Comparison of ENCODE assay signal across 1 fruit fly cellular context in genomic region chr3R:22878416-22878815, dm6.
TF ChIP-seq lines count a peak whose summit lies in the region.

No protein-coding gene starts in this region.

TF ChIP-seq in whole organism, embryonic, 481 proteins besides CTCF, POLR2A, EP300 and RAD21 (continued from another document and continues in another):
- TF ChIP-seq row (GFP tag; IDR thresholded peaks at IDR 0.05; lab: Robert Waterston, UW) (peak; percentile 54), fd102C (GFP tag; optimal IDR thresholded peaks at IDR 0.05; lab: Kevin White, UChicago) (no peak), CG4328 (GFP tag; optimal IDR thresholded peaks at IDR 0.05; lab: Kevin White, UChicago) (no peak), Scr (GFP tag; IDR thresholded peaks at IDR 0.05; lab: Robert Waterston, UW; ENCODE audit: partially characterized antibody) (no peak), ranshi (GFP tag; IDR thresholded peaks at IDR 0.05; lab: Robert Waterston, UW) (peak; percentile 26; the same call in 1 of the 2 replicates), CG8388 (GFP tag; optimal IDR thresholded peaks at IDR 0.05; lab: Kevin White, UChicago) (peak; percentile 41), Sin3A (optimal IDR thresholded peaks at IDR 0.05; lab: Kevin White, UChicago) (no peak), CG6765 (GFP tag; optimal IDR thresholded peaks at IDR 0.05; lab: Kevin White, UChicago) (no peak), CG2116 (GFP tag; optimal IDR thresholded peaks at IDR 0.05; lab: Kevin White, UChicago) (no peak), CG33213 (GFP tag; optimal IDR thresholded peaks at IDR 0.05; lab: Kevin White, UChicago) (no peak), gt (GFP tag; IDR thresholded peaks at IDR 0.05; lab: Robert Waterston, UW) (no peak), Gug (GFP tag; IDR thresholded peaks at IDR 0.05; lab: Robert Waterston, UW) (no peak), HmgZ (tag; optimal IDR thresholded peaks at IDR 0.05; lab: Kevin White, UChicago) (no peak), Usf (GFP tag; optimal IDR thresholded peaks at IDR 0.05; lab: Kevin White, UChicago) (no peak), CG17328 (GFP tag; IDR thresholded peaks at IDR 0.05; lab: Robert Waterston, UW) (0 out of 2 replicates have a peak, but pooled peaks have one; percentile 33), CG10959 (GFP tag; IDR thresholded peaks at IDR 0.05; lab: Robert Waterston, UW) (peak; percentile 37; the same call in 1 of the 2 replicates), CG9727 (GFP tag; optimal IDR thresholded peaks at IDR 0.05; lab: Kevin White, UChicago) (peak; percentile 64), nom (GFP tag; optimal IDR thresholded peaks at IDR 0.05; lab: Kevin White, UChicago) (no peak), vvl (GFP tag; IDR thresholded peaks at IDR 0.05; lab: Robert Waterston, UW) (peak; percentile 50; the same call in 1 of the 2 replicates), ac (GFP tag; optimal IDR thresholded peaks at IDR 0.05; lab: Kevin White, UChicago) (no peak), CG11723 (GFP tag; optimal IDR thresholded peaks at IDR 0.05; lab: Kevin White, UChicago) (no peak), maf-S (GFP tag; optimal IDR thresholded peaks at IDR 0.05; lab: Kevin White, UChicago) (no peak), dm (GFP tag; optimal IDR thresholded peaks at IDR 0.05; lab: Kevin White, UChicago) (no peak), CG8359 (GFP tag; optimal IDR thresholded peaks at IDR 0.05; lab: Kevin White, UChicago; ENCODE audit: borderline replicate concordance) (no peak), shn (GFP tag; optimal IDR thresholded peaks at IDR 0.05; lab: Kevin White, UChicago) (no peak), Drgx (GFP tag; IDR thresholded peaks at IDR 0.05; lab: Robert Waterston, UW) (no peak), gcm (GFP tag; optimal IDR thresholded peaks at IDR 0.05; lab: Kevin White, UChicago) (no peak), corto (GFP tag; optimal IDR thresholded peaks at IDR 0.05; lab: Kevin White, UChicago) (no peak), stc (GFP tag; IDR thresholded peaks at IDR 0.05; lab: Robert Waterston, UW) (no peak), unc-4 (GFP tag; IDR thresholded peaks at IDR 0.05; lab: Robert Waterston, UW; ENCODE audit: partially characterized antibody) (no peak), CG3065 (GFP tag; optimal IDR thresholded peaks at IDR 0.05; lab: Kevin White, UChicago) (no peak), CG2712 (tag; optimal IDR thresholded peaks at IDR 0.05; lab: Kevin White, UChicago) (peak; percentile 75), lmd (GFP tag; IDR thresholded peaks at IDR 0.05; lab: Robert Waterston, UW) (peak; percentile 46; the same call in 1 of the 2 replicates), gce (GFP tag; IDR thresholded peaks at IDR 0.05; lab: Robert Waterston, UW) (no peak), otp (GFP tag; IDR thresholded peaks at IDR 0.05; lab: Robert Waterston, UW) (no peak; the same call in 2 of the 3 replicates), vfl (GFP tag; optimal IDR thresholded peaks at IDR 0.05; lab: Kevin White, UChicago) (no peak), zf30C (GFP tag; optimal IDR thresholded peaks at IDR 0.05; lab: Kevin White, UChicago) (no peak), Nf-YA (GFP tag; IDR thresholded peaks at IDR 0.05; lab: Robert Waterston, UW) (no peak), CG6813 (GFP tag; optimal IDR thresholded peaks at IDR 0.05; lab: Kevin White, UChicago) (peak; percentile 23), tna (GFP tag; IDR thresholded peaks at IDR 0.05; lab: Robert Waterston, UW; ENCODE audit: partially characterized antibody) (no peak), CG2120 (GFP tag; optimal IDR thresholded peaks at IDR 0.05; lab: Kevin White, UChicago) (peak; percentile 32), br (optimal IDR thresholded peaks at IDR 0.05; lab: Kevin White, UChicago) (no peak), NC2β (GFP tag; optimal IDR thresholded peaks at IDR 0.05; lab: Kevin White, UChicago) (no peak), CG4404 (GFP tag; IDR thresholded peaks at IDR 0.05; lab: Robert Waterston, UW) (no peak), run (tag; optimal IDR thresholded peaks at IDR 0.05; lab: Kevin White, UChicago) (no peak), CG10979 (tag; optimal IDR thresholded peaks at IDR 0.05; lab: Kevin White, UChicago) (peak; percentile 75), bsh (GFP tag; optimal IDR thresholded peaks at IDR 0.05; lab: Kevin White, UChicago) (peak in 1 of 2 experiments; percentile 72), CG32767 (GFP tag; IDR thresholded peaks at IDR 0.05; lab: Robert Waterston, UW) (no peak), CG8290 (GFP tag; optimal IDR thresholded peaks at IDR 0.05; lab: Kevin White, UChicago) (no peak), CG8290 (tag; optimal IDR thresholded peaks at IDR 0.05; lab: Kevin White, UChicago) (peak in 1 of 2 experiments; percentile 29), CG8089 (GFP tag; optimal IDR thresholded peaks at IDR 0.05; lab: Kevin White, UChicago) (no peak), zfh2 (GFP tag; optimal IDR thresholded peaks at IDR 0.05; lab: Kevin White, UChicago) (no peak), bigmax (GFP tag; optimal IDR thresholded peaks at IDR 0.05; lab: Kevin White, UChicago) (no peak), ap (GFP tag; IDR thresholded peaks at IDR 0.05; lab: Robert Waterston, UW) (no peak), CG11093 (GFP tag; IDR thresholded peaks at IDR 0.05; lab: Robert Waterston, UW) (0 out of 3 replicates have a peak, but pooled peaks have one; percentile 47), CG31365 (tag; optimal IDR thresholded peaks at IDR 0.05; lab: Kevin White, UChicago) (no peak), CG17912 (GFP tag; optimal IDR thresholded peaks at IDR 0.05; lab: Kevin White, UChicago) (no peak), exex (tag; optimal IDR thresholded peaks at IDR 0.05; lab: Kevin White, UChicago) (no peak), pzg (GFP tag; optimal IDR thresholded peaks at IDR 0.05; lab: Kevin White, UChicago) (no peak), Myb (GFP tag; optimal IDR thresholded peaks at IDR 0.05; lab: Kevin White, UChicago) (no peak), CG13424 (tag; optimal IDR thresholded peaks at IDR 0.05; lab: Kevin White, UChicago) (peak; percentile 61), MTF-1 (GFP tag; optimal IDR thresholded peaks at IDR 0.05; lab: Kevin White, UChicago; ENCODE audit: borderline replicate concordance) (no peak), BEAF-32 (GFP tag; optimal IDR thresholded peaks at IDR 0.05; lab: Kevin White, UChicago) (no peak), CG14860 (GFP tag; IDR thresholded peaks at IDR 0.05; lab: Robert Waterston, UW; ENCODE audit: partially characterized antibody) (no peak), oc (tag; optimal IDR thresholded peaks at IDR 0.05; lab: Kevin White, UChicago) (no peak), CG34224 (GFP tag; IDR thresholded peaks at IDR 0.05; lab: Robert Waterston, UW; ENCODE audit: partially characterized antibody) (no peak), CG10654 (GFP tag; optimal IDR thresholded peaks at IDR 0.05; lab: Kevin White, UChicago) (no peak), tap (tag; optimal IDR thresholded peaks at IDR 0.05; lab: Kevin White, UChicago) (peak; percentile 35), CG15479 (GFP tag; optimal IDR thresholded peaks at IDR 0.05; lab: Kevin White, UChicago) (no peak), CG31441 (GFP tag; IDR thresholded peaks at IDR 0.05; lab: Robert Waterston, UW) (peak; percentile 74), insv (GFP tag; optimal IDR thresholded peaks at IDR 0.05; lab: Kevin White, UChicago) (no peak), Gsc (GFP tag; IDR thresholded peaks at IDR 0.05; lab: Robert Waterston, UW) (no peak), CG4424 (GFP tag; optimal IDR thresholded peaks at IDR 0.05; lab: Kevin White, UChicago) (no peak), Ada2b (GFP tag; IDR thresholded peaks at IDR 0.05; lab: Robert Waterston, UW) (no peak), CG17612 (GFP tag; IDR thresholded peaks at IDR 0.05; lab: Robert Waterston, UW) (no peak), CG10209 (GFP tag; optimal IDR thresholded peaks at IDR 0.05; lab: Kevin White, UChicago) (peak; percentile 45), fd3F (GFP tag; optimal IDR thresholded peaks at IDR 0.05; lab: Kevin White, UChicago) (no peak), D (optimal IDR thresholded peaks at IDR 0.05; lab: Kevin White, UChicago) (no peak), D (GFP tag; optimal IDR thresholded peaks at IDR 0.05; lab: Kevin White, UChicago) (peak; percentile 60), CG11504 (tag; optimal IDR thresholded peaks at IDR 0.05; lab: Kevin White, UChicago) (peak; percentile 73), CG2199 (GFP tag; IDR thresholded peaks at IDR 0.05; lab: Robert Waterston, UW) (no peak), slou (GFP tag; optimal IDR thresholded peaks at IDR 0.05; lab: Kevin White, UChicago) (no peak), nmo (GFP tag; optimal IDR thresholded peaks at IDR 0.05; lab: Kevin White, UChicago) (peak; percentile 67), Trl (optimal IDR thresholded peaks at IDR 0.05; lab: Kevin White, UChicago) (no peak), Trl (GFP tag; optimal IDR thresholded peaks at IDR 0.05; lab: Kevin White, UChicago) (no peak), Dbx (GFP tag; IDR thresholded peaks at IDR 0.05; lab: Robert Waterston, UW) (no peak), CG7928 (GFP tag; optimal IDR thresholded peaks at IDR 0.05; lab: Kevin White, UChicago) (no peak), NFAT (GFP tag; IDR thresholded peaks at IDR 0.05; lab: Robert Waterston, UW) (no peak), Oaz (GFP tag; IDR thresholded peaks at IDR 0.05; lab: Robert Waterston, UW) (no peak), HLH54F (GFP tag; optimal IDR thresholded peaks at IDR 0.05; lab: Kevin White, UChicago) (no peak), CG13296 (GFP tag; optimal IDR thresholded peaks at IDR 0.05; lab: Kevin White, UChicago) (no peak), eyg (GFP tag; optimal IDR thresholded peaks at IDR 0.05; lab: Kevin White, UChicago) (no peak), cas (GFP tag; IDR thresholded peaks at IDR 0.05; lab: Robert Waterston, UW) (no peak), Atf3 (GFP tag; optimal IDR thresholded peaks at IDR 0.05; lab: Kevin White, UChicago) (no peak), ham (GFP tag; IDR thresholded peaks at IDR 0.05; lab: Robert Waterston, UW) (no peak), CG1602 (GFP tag; optimal IDR thresholded peaks at IDR 0.05; lab: Kevin White, UChicago) (no peak), Ssrp (tag; optimal IDR thresholded peaks at IDR 0.05; lab: Kevin White, UChicago) (peak; percentile 67), CG10366 (GFP tag; IDR thresholded peaks at IDR 0.05; lab: Robert Waterston, UW) (no peak; the same call in 1 of the 2 replicates), CG15073 (GFP tag; optimal IDR thresholded peaks at IDR 0.05; lab: Kevin White, UChicago) (no peak), Rfx (GFP tag; IDR thresholded peaks at IDR 0.05; lab: Robert Waterston, UW) (0 out of 2 replicates have a peak, but pooled peaks have one; percentile 22), HLH3B (GFP tag; IDR thresholded peaks at IDR 0.05; lab: Robert Waterston, UW) (peak; percentile 39; the same call in 1 of the 2 replicates), twi (tag; optimal IDR thresholded peaks at IDR 0.05; lab: Kevin White, UChicago) (no peak), CG3407 (GFP tag; optimal IDR thresholded peaks at IDR 0.05; lab: Kevin White, UChicago) (peak; percentile 9), D19A (tag; optimal IDR thresholded peaks at IDR 0.05; lab: Kevin White, UChicago) (peak; percentile 52), mld (GFP tag; IDR thresholded peaks at IDR 0.05; lab: Robert Waterston, UW; ENCODE audit: partially characterized antibody) (no peak), CG4820 (GFP tag; optimal IDR thresholded peaks at IDR 0.05; lab: Kevin White, UChicago) (no peak), amos (GFP tag; IDR thresholded peaks at IDR 0.05; lab: Robert Waterston, UW; ENCODE audit: partially characterized antibody) (no peak), HLH4C (GFP tag; IDR thresholded peaks at IDR 0.05; lab: Robert Waterston, UW; ENCODE audit: partially characterized antibody) (no peak), abd-A (tag; optimal IDR thresholded peaks at IDR 0.05; lab: Kevin White, UChicago) (no peak), CG3838 (GFP tag; optimal IDR thresholded peaks at IDR 0.05; lab: Kevin White, UChicago) (no peak), Meics (GFP tag; optimal IDR thresholded peaks at IDR 0.05; lab: Kevin White, UChicago) (peak; percentile 0), schlank (tag; optimal IDR thresholded peaks at IDR 0.05; lab: Kevin White, UChicago) (no peak), pum (GFP tag; optimal IDR thresholded peaks at IDR 0.05; lab: Kevin White, UChicago) (no peak), CG12942 (GFP tag; optimal IDR thresholded peaks at IDR 0.05; lab: Kevin White, UChicago) (no peak), pnt (GFP tag; optimal IDR thresholded peaks at IDR 0.05; lab: Kevin White, UChicago) (no peak), en (GFP tag; optimal IDR thresholded peaks at IDR 0.05; lab: Kevin White, UChicago) (no peak), CG4730 (GFP tag; IDR thresholded peaks at IDR 0.05; lab: Robert Waterston, UW) (no peak), CG34376 (GFP tag; optimal IDR thresholded peaks at IDR 0.05; lab: Kevin White, UChicago) (no peak), Hr39 (optimal IDR thresholded peaks at IDR 0.05; lab: Kevin White, UChicago) (no peak), CG1647 (GFP tag; optimal IDR thresholded peaks at IDR 0.05; lab: Kevin White, UChicago) (no peak), Mrtf (GFP tag; IDR thresholded peaks at IDR 0.05; lab: Robert Waterston, UW) (no peak), CG9817 (tag; optimal IDR thresholded peaks at IDR 0.05; lab: Kevin White, UChicago) (no peak), z (GFP tag; IDR thresholded peaks at IDR 0.05; lab: Robert Waterston, UW) (no peak), zen2 (GFP tag; IDR thresholded peaks at IDR 0.05; lab: Robert Waterston, UW; ENCODE audit: partially characterized antibody) (no peak), CG18262 (tag; optimal IDR thresholded peaks at IDR 0.05; lab: Kevin White, UChicago) (peak; percentile 75), CG14965 (GFP tag; optimal IDR thresholded peaks at IDR 0.05; lab: Kevin White, UChicago; ENCODE audit: borderline replicate concordance) (no peak), cwo (GFP tag; optimal IDR thresholded peaks at IDR 0.05; lab: Kevin White, UChicago) (peak; percentile 15), emc (GFP tag; optimal IDR thresholded peaks at IDR 0.05; lab: Kevin White, UChicago) (no peak), NK7.1 (GFP tag; optimal IDR thresholded peaks at IDR 0.05; lab: Kevin White, UChicago) (no peak), CG12744 (GFP tag; optimal IDR thresholded peaks at IDR 0.05; lab: Kevin White, UChicago) (no peak), chif (GFP tag; optimal IDR thresholded peaks at IDR 0.05; lab: Kevin White, UChicago) (peak in 1 of 2 experiments; percentile 17), dmrt11E (tag; optimal IDR thresholded peaks at IDR 0.05; lab: Kevin White, UChicago) (peak; percentile 77), NC2α (GFP tag; optimal IDR thresholded peaks at IDR 0.05; lab: Kevin White, UChicago) (no peak), CG7839 (tag; optimal IDR thresholded peaks at IDR 0.05; lab: Kevin White, UChicago) (peak; percentile 72), CG17568 (GFP tag; optimal IDR thresholded peaks at IDR 0.05; lab: Kevin White, UChicago) (no peak)
